Fruit fly (Drosophila melanogaster): Measurements from ENCODE around the gene aay.
A peak's percentile ranks its signal among the peaks of the same experiment; 100 is the strongest.

Gene aay

dm6 chr3L:9410754-9411423, 12.2 kb upstream of the aay start, which contains the start of the genes CG4022 and Cpsf5:
Gene CG4022, minus strand, starts transcription at chr3L:9410832.
Gene Cpsf5, plus strand, starts transcription at chr3L:9411038.
- TF ChIP-seq lab (GFP tag; optimal IDR thresholded peaks at IDR 0.05) = peak; percentile 88
- peak; percentile 77 for TF ChIP-seq ttk (GFP tag; IDR thresholded peaks at IDR 0.05)
- TF ChIP-seq CG4360 (GFP tag; IDR thresholded peaks at IDR 0.05) = no peak
- TF ChIP-seq sens (GFP tag) = peak; percentile 92
- no peak for TF ChIP-seq NC2α (GFP tag; optimal IDR thresholded peaks at IDR 0.05)
- TF ChIP-seq CG12299 (tag; optimal IDR thresholded peaks at IDR 0.05) = peak; percentile 84
- TF ChIP-seq Kr (GFP tag; optimal IDR thresholded peaks at IDR 0.05) = no peak
- TF ChIP-seq nmo (GFP tag; optimal IDR thresholded peaks at IDR 0.05) = peak; percentile 91
- TF ChIP-seq Hsf (GFP tag; optimal IDR thresholded peaks at IDR 0.05) = peak; percentile 85
- TF ChIP-seq gsb-n (tag; optimal IDR thresholded peaks at IDR 0.05) = peak; percentile 84
- TF ChIP-seq CG8765 (GFP tag; IDR thresholded peaks at IDR 0.05) = peak; percentile 66; the same call in 1 of the 2 replicates
- no peak for TF ChIP-seq fd102C (GFP tag; optimal IDR thresholded peaks at IDR 0.05)
- TF ChIP-seq pnt (GFP tag; optimal IDR thresholded peaks at IDR 0.05) = peak; percentile 51
- peak; percentile 75 for TF ChIP-seq ind (GFP tag; optimal IDR thresholded peaks at IDR 0.05)
- peak; percentile 62 for TF ChIP-seq CG4730 (GFP tag; IDR thresholded peaks at IDR 0.05)
- peak; percentile 77 for TF ChIP-seq exex (tag; optimal IDR thresholded peaks at IDR 0.05)
- peak; percentile 73 for TF ChIP-seq bcd (GFP tag; optimal IDR thresholded peaks at IDR 0.05)
- peak; percentile 72 for TF ChIP-seq zfh2 (GFP tag; optimal IDR thresholded peaks at IDR 0.05)
- TF ChIP-seq lmd (GFP tag; IDR thresholded peaks at IDR 0.05) = peak; percentile 81
- TF ChIP-seq bigmax (GFP tag; optimal IDR thresholded peaks at IDR 0.05) = peak; percentile 34
- TF ChIP-seq CG2199 (GFP tag; IDR thresholded peaks at IDR 0.05) = peak; percentile 26; the same call in 1 of the 3 replicates
- TF ChIP-seq lbe (GFP tag; optimal IDR thresholded peaks at IDR 0.05) = peak; percentile 66
- peak; percentile 82 for TF ChIP-seq Fer1 (GFP tag; optimal IDR thresholded peaks at IDR 0.05)
- no peak for TF ChIP-seq CG12236 (GFP tag; optimal IDR thresholded peaks at IDR 0.05)
- no peak for TF ChIP-seq ftz-f1 (GFP tag; optimal IDR thresholded peaks at IDR 0.05)
- TF ChIP-seq Oaz (GFP tag; IDR thresholded peaks at IDR 0.05) = peak; percentile 80
- TF ChIP-seq Awh (GFP tag; IDR thresholded peaks at IDR 0.05) = peak; percentile 62; the same call in 1 of the 2 replicates
- TF ChIP-seq CG12155 (GFP tag; optimal IDR thresholded peaks at IDR 0.05) = peak; percentile 82
- peak; percentile 81 for TF ChIP-seq H2.0 (GFP tag; IDR thresholded peaks at IDR 0.05)
- TF ChIP-seq CG14014 (GFP tag; IDR thresholded peaks at IDR 0.05) = peak; percentile 82
- no peak for TF ChIP-seq btn (GFP tag; optimal IDR thresholded peaks at IDR 0.05)
- peak; percentile 58 for TF ChIP-seq cwo (GFP tag; optimal IDR thresholded peaks at IDR 0.05)
- TF ChIP-seq CG11093 (GFP tag; IDR thresholded peaks at IDR 0.05) = peak; percentile 76; the same call in 2 of the 3 replicates
- peak; percentile 34 for TF ChIP-seq Side (GFP tag; optimal IDR thresholded peaks at IDR 0.05)
- peak; percentile 73 for TF ChIP-seq CG11695 (GFP tag; IDR thresholded peaks at IDR 0.05)
- peak; percentile 87 for TF ChIP-seq CG13775 (GFP tag; optimal IDR thresholded peaks at IDR 0.05)
- TF ChIP-seq dysf (GFP tag; IDR thresholded peaks at IDR 0.05) = peak; percentile 84
- TF ChIP-seq GATAe (GFP tag; conservative IDR thresholded peaks at IDR 0.05) = no peak
- peak; percentile 76 for TF ChIP-seq CG1529 (GFP tag; optimal IDR thresholded peaks at IDR 0.05)
- peak; percentile 85 for TF ChIP-seq CG15696 (tag; optimal IDR thresholded peaks at IDR 0.05)
- no peak for TF ChIP-seq Opbp (GFP tag; IDR thresholded peaks at IDR 0.05; ENCODE audit: partially characterized antibody)
- peak; percentile 41 for TF ChIP-seq tup (GFP tag; optimal IDR thresholded peaks at IDR 0.05)
- peak; percentile 86 for TF ChIP-seq CG10366 (GFP tag; IDR thresholded peaks at IDR 0.05)
- peak; percentile 79 for TF ChIP-seq E2f1 (GFP tag; IDR thresholded peaks at IDR 0.05)
- TF ChIP-seq unpg (GFP tag; optimal IDR thresholded peaks at IDR 0.05) = peak; percentile 87
- peak; percentile 78 for TF ChIP-seq Ada2b (GFP tag; IDR thresholded peaks at IDR 0.05)
- TF ChIP-seq Dp (GFP tag; optimal IDR thresholded peaks at IDR 0.05) = peak; percentile 28
- no peak for TF ChIP-seq Neu2 (GFP tag; optimal IDR thresholded peaks at IDR 0.05; ENCODE audit: borderline replicate concordance)
- TF ChIP-seq zfh1 (GFP tag; IDR thresholded peaks at IDR 0.05) = peak; percentile 83
- peak; percentile 39 for TF ChIP-seq Drgx (GFP tag; IDR thresholded peaks at IDR 0.05)
- peak; percentile 79 for TF ChIP-seq esg (GFP tag; conservative IDR thresholded peaks at IDR 0.05)

All from whole organism, embryonic.